Fruit fly (Drosophila melanogaster) whole organism, embryonic: ENCODE measurements around the gene Tis11.

Experiments used
- Blimp-1 ChIP-seq: fragments of 200-800 bp; sonication (Bioruptor generic); optimal IDR thresholded peaks from 3 replicates; lab custom pipeline; 2018; ENCODE audit warnings: missing biosample characterization, missing genetic modification characterization, mild to moderate bottlenecking, moderate library complexity, missing genetic modification reagents
- BtbVII ChIP-seq: fragments of 200-800 bp; sonication (Bioruptor generic); optimal IDR thresholded peaks from 3 replicates; lab custom pipeline; 2017; ENCODE audit warnings: missing biosample characterization, mild to moderate bottlenecking, missing genetic modification characterization
- C15 ChIP-seq: fragments of 200-800 bp; sonication (Bioruptor generic); IDR thresholded peaks from 3 replicates; pipeline ENCODE4 v1.3.6; 2022; ENCODE audit warnings: missing biosample characterization, missing genetic modification characterization
- CG10366 ChIP-seq: fragments of 200-800 bp; sonication (Bioruptor generic); IDR thresholded peaks from 2 replicates; pipeline ENCODE4 v1.3.6; 2022; ENCODE audit warnings: missing biosample characterization, missing genetic modification characterization
- CG10959 ChIP-seq: fragments of 200-800 bp; sonication (Bioruptor generic); IDR thresholded peaks from 2 replicates; pipeline ENCODE4 v1.3.6; 2022; ENCODE audit warnings: missing biosample characterization, missing genetic modification characterization
- CG11085 ChIP-seq: fragments of 200-800 bp; sonication (Bioruptor generic); IDR thresholded peaks from 2 replicates; pipeline ENCODE4 v1.3.6; 2022; ENCODE audit warnings: missing biosample characterization, missing genetic modification characterization
- CG12659 ChIP-seq: fragments of 200-800 bp; sonication (Bioruptor generic); optimal IDR thresholded peaks from 3 replicates; lab custom pipeline; 2017; ENCODE audit warnings: mild to moderate bottlenecking, missing biosample characterization, missing genetic modification reagents, missing genetic modification characterization
- CG1529 ChIP-seq: fragments of 200-800 bp; sonication (Bioruptor generic); optimal IDR thresholded peaks from 3 replicates; lab custom pipeline; 2018; ENCODE audit warnings: missing biosample characterization, missing genetic modification characterization
- CG15514 ChIP-seq: fragments of 200-800 bp; sonication (Bioruptor generic); optimal IDR thresholded peaks from 3 replicates; lab custom pipeline; 2017; ENCODE audit warnings: missing biosample characterization, missing genetic modification characterization, mild to moderate bottlenecking, moderate library complexity, missing genetic modification reagents
- CG16779 ChIP-seq: fragments of 200-800 bp; sonication (Bioruptor generic); IDR thresholded peaks from 2 replicates; pipeline ENCODE4 v1.3.6; 2022; ENCODE audit warnings: missing biosample characterization, missing genetic modification characterization
- CG17359 ChIP-seq: fragments of 200-800 bp; sonication (Bioruptor generic); optimal IDR thresholded peaks from 3 replicates; lab custom pipeline; 2018; ENCODE audit warnings: missing biosample characterization, mild to moderate bottlenecking, missing genetic modification characterization, moderate library complexity
- CG17361 ChIP-seq: fragments of 200-800 bp; sonication (Bioruptor generic); IDR thresholded peaks from 3 replicates; pipeline ENCODE4 v1.3.6; 2022; ENCODE audit warnings: missing biosample characterization, missing genetic modification characterization
- CG17802 ChIP-seq: fragments of 200-800 bp; sonication (Bioruptor generic); optimal IDR thresholded peaks from 2 replicates; lab custom pipeline; 2018; ENCODE audit warnings: missing biosample characterization, mild to moderate bottlenecking, missing genetic modification characterization, moderate library complexity
- CG33213 ChIP-seq: fragments of 200-800 bp; sonication (Bioruptor generic); optimal IDR thresholded peaks from 3 replicates; lab custom pipeline; 2016; ENCODE audit warnings: missing biosample characterization, missing genetic modification characterization
- CG3407 ChIP-seq: fragments of 200-800 bp; sonication (Bioruptor generic); optimal IDR thresholded peaks from 2 replicates; lab custom pipeline; 2018; ENCODE audit warnings: missing biosample characterization, mild to moderate bottlenecking, missing genetic modification characterization
- CG4404 ChIP-seq: fragments of 200-800 bp; sonication (Bioruptor generic); IDR thresholded peaks from 2 replicates; pipeline ENCODE4 v1.3.6; 2022; ENCODE audit warnings: missing biosample characterization, missing genetic modification characterization
- CG4730 ChIP-seq: fragments of 200-800 bp; sonication (Bioruptor generic); IDR thresholded peaks from 2 replicates; pipeline ENCODE4 v1.3.6; 2022; ENCODE audit warnings: missing biosample characterization, missing genetic modification characterization
- CG4854 ChIP-seq: fragments of 200-800 bp; sonication (Bioruptor generic); optimal IDR thresholded peaks from 2 replicates; lab custom pipeline; 2016; ENCODE audit warnings: missing biosample characterization, missing genetic modification characterization, inconsistent platforms
- CG6654 ChIP-seq: fragments of 200-800 bp; sonication (Bioruptor generic); optimal IDR thresholded peaks from 2 replicates; lab custom pipeline; 2017; ENCODE audit warnings: missing biosample characterization, mild to moderate bottlenecking, missing genetic modification characterization
- CG7786 ChIP-seq: fragments of 200-800 bp; sonication (Bioruptor generic); optimal IDR thresholded peaks from 2 replicates; lab custom pipeline; 2016; ENCODE audit warnings: missing biosample characterization, missing genetic modification characterization
- CG7928 ChIP-seq: fragments of 200-800 bp; sonication (Bioruptor generic); optimal IDR thresholded peaks from 2 replicates; lab custom pipeline; 2017; ENCODE audit warnings: missing biosample characterization, mild to moderate bottlenecking, missing genetic modification characterization
- CG8281 ChIP-seq: fragments of 200-800 bp; sonication (Bioruptor generic); optimal IDR thresholded peaks from 2 replicates; lab custom pipeline; 2018; ENCODE audit warnings: missing biosample characterization, mild to moderate bottlenecking, missing genetic modification characterization, moderate library complexity
- CG8290 ChIP-seq, 3 experiments: fragments of 200-800 bp; sonication (Bioruptor generic); optimal IDR thresholded peaks; 2 replicates each; lab custom pipeline; 2016 to 2019; ENCODE audit warnings: missing biosample characterization in 3 of 3, missing genetic modification characterization in 3 of 3, mild to moderate bottlenecking in 2 of 3, moderate library complexity in 1 of 3
- CG9215 ChIP-seq: fragments of 200-800 bp; sonication (Bioruptor generic); IDR thresholded peaks from 2 replicates; pipeline ENCODE4 v1.3.6; 2022; ENCODE audit warnings: missing biosample characterization, missing genetic modification characterization
- CG9797 ChIP-seq: fragments of 200-800 bp; sonication (Bioruptor generic); optimal IDR thresholded peaks from 3 replicates; lab custom pipeline; 2018; ENCODE audit warnings: missing biosample characterization, mild to moderate bottlenecking, missing genetic modification characterization
- D19A ChIP-seq: fragments of 200-800 bp; optimal IDR thresholded peaks from 3 replicates; lab custom pipeline; 2019; ENCODE audit warnings: missing biosample characterization, mild to moderate bottlenecking, missing genetic modification characterization, moderate library complexity
- Dll ChIP-seq: fragments of 200-800 bp; sonication (Bioruptor generic); IDR thresholded peaks from 4 replicates; pipeline ENCODE4 v1.3.6; 2022; ENCODE audit warnings: missing biosample characterization, missing genetic modification characterization; ENCODE audit not compliant: partially characterized antibody
- Fer1 ChIP-seq: fragments of 200-800 bp; sonication (Bioruptor generic); optimal IDR thresholded peaks from 2 replicates; lab custom pipeline; 2017; ENCODE audit warnings: missing biosample characterization, mild to moderate bottlenecking, missing genetic modification characterization
- HmgD ChIP-seq: fragments of 200-800 bp; sonication (Bioruptor generic); optimal IDR thresholded peaks from 3 replicates; lab custom pipeline; 2016; ENCODE audit warnings: missing biosample characterization, missing genetic modification characterization
- MBD-R2 ChIP-seq: fragments of 200-800 bp; sonication (Bioruptor generic); IDR thresholded peaks from 2 replicates; pipeline ENCODE4 v1.3.6; 2022; ENCODE audit warnings: missing biosample characterization, missing genetic modification characterization
- Max ChIP-seq: fragments of 200-800 bp; sonication (Bioruptor generic); optimal IDR thresholded peaks from 2 replicates; lab custom pipeline; 2016; ENCODE audit warnings: missing biosample characterization, mild to moderate bottlenecking, missing genetic modification characterization
- Med ChIP-seq: fragments of 200-800 bp; sonication (Bioruptor generic); peaks from one replicate; lab custom pipeline; 2016; ENCODE audit warnings: missing biosample characterization, missing genetic modification characterization, mild to moderate bottlenecking, inconsistent platforms, moderate library complexity
- Opbp ChIP-seq: fragments of 200-800 bp; sonication (Bioruptor generic); IDR thresholded peaks from 3 replicates; pipeline ENCODE4 v1.3.6; 2022; ENCODE audit warnings: missing biosample characterization, missing genetic modification characterization; ENCODE audit not compliant: partially characterized antibody
- Pdp1 ChIP-seq, 2 experiments: fragments of 200-800 bp; sonication (Bioruptor generic); optimal IDR thresholded peaks; 3 replicates each; lab custom pipeline; 2016; ENCODE audit warnings: missing biosample characterization in 2 of 2, missing genetic modification characterization in 2 of 2, mild to moderate bottlenecking in 1 of 2, moderate library complexity in 1 of 2
- Ravus ChIP-seq: fragments of 200-800 bp; sonication (Bioruptor generic); IDR thresholded peaks from 2 replicates; pipeline ENCODE4 v1.3.6; 2022; ENCODE audit warnings: missing biosample characterization, missing genetic modification characterization
- Xbp1 ChIP-seq: fragments of 200-800 bp; sonication (Bioruptor generic); optimal IDR thresholded peaks from 3 replicates; lab custom pipeline; 2016; ENCODE audit warnings: missing biosample characterization, mild to moderate bottlenecking, missing genetic modification characterization
- dpn ChIP-seq, 2 experiments: fragments of 200-800 bp; sonication (Bioruptor generic); optimal IDR thresholded peaks; 3 replicates each; lab custom pipeline; 2016; ENCODE audit warnings: missing biosample characterization in 2 of 2, missing genetic modification characterization in 2 of 2
- eve ChIP-seq, 2 experiments: fragments of >200 bp; optimal IDR thresholded peaks; 2 replicates each; lab custom pipeline; 2017; ENCODE audit warnings: missing biosample characterization in 2 of 2, missing genetic modification characterization in 2 of 2
- gcm ChIP-seq: fragments of 200-800 bp; sonication (Bioruptor generic); optimal IDR thresholded peaks from 2 replicates; lab custom pipeline; 2019; ENCODE audit warnings: missing biosample characterization, mild to moderate bottlenecking, missing genetic modification characterization, moderate library complexity
- grau ChIP-seq: fragments of 200-800 bp; optimal IDR thresholded peaks from 3 replicates; lab custom pipeline; 2019; ENCODE audit warnings: missing biosample characterization, mild to moderate bottlenecking, missing genetic modification characterization, moderate library complexity
- gsb ChIP-seq: fragments of 200-800 bp; sonication (Bioruptor generic); IDR thresholded peaks from 2 replicates; pipeline ENCODE4 v1.3.6; 2022; ENCODE audit warnings: missing biosample characterization, missing genetic modification characterization
- jing ChIP-seq: fragments of 200-800 bp; sonication (Bioruptor generic); optimal IDR thresholded peaks from 2 replicates; lab custom pipeline; 2018; ENCODE audit warnings: missing biosample characterization, mild to moderate bottlenecking, missing genetic modification characterization
- kah ChIP-seq: fragments of 200-800 bp; sonication (Bioruptor generic); optimal IDR thresholded peaks from 2 replicates; lab custom pipeline; 2018; ENCODE audit warnings: missing biosample characterization, mild to moderate bottlenecking, missing genetic modification characterization
- lab ChIP-seq: fragments of 200-800 bp; sonication (Bioruptor generic); optimal IDR thresholded peaks from 3 replicates; lab custom pipeline; 2017; ENCODE audit warnings: missing biosample characterization, missing genetic modification characterization, mild to moderate bottlenecking, moderate library complexity, missing genetic modification reagents
- pum ChIP-seq: fragments of 200-800 bp; sonication (Bioruptor generic); optimal IDR thresholded peaks from 2 replicates; lab custom pipeline; 2016; ENCODE audit warnings: missing biosample characterization, missing genetic modification characterization
- sens ChIP-seq: fragments of 200-800 bp; sonication (Bioruptor generic); peaks from one replicate; lab custom pipeline; 2016; ENCODE audit warnings: missing biosample characterization, missing genetic modification characterization
- sens-2 ChIP-seq: fragments of 200-800 bp; sonication (Bioruptor generic); IDR thresholded peaks from 2 replicates; pipeline ENCODE4 v1.3.6; 2022; ENCODE audit warnings: missing biosample characterization, missing genetic modification characterization
- toy ChIP-seq: fragments of 200-800 bp; sonication (Bioruptor generic); IDR thresholded peaks from 2 replicates; pipeline ENCODE4 v1.3.6; 2022; ENCODE audit warnings: missing biosample characterization, missing genetic modification characterization
- unpg ChIP-seq: fragments of 200-800 bp; sonication (Bioruptor generic); optimal IDR thresholded peaks from 3 replicates; lab custom pipeline; 2018; ENCODE audit warnings: missing biosample characterization, mild to moderate bottlenecking, missing genetic modification characterization, moderate library complexity

Gene Tis11

dm6 chrX:12629564-12629963 lies 29.7 kb upstream of the Tis11 start, which contains the start of the genes Aven and CG2540 (continued):
- TF ChIP-seq HmgD (GFP tag; lab: Kevin White, UChicago) (no peak), D19A (peak; percentile 85), unpg (GFP tag; lab: Kevin White, UChicago) (peak; percentile 86), lab (GFP tag; lab: Kevin White, UChicago) (peak; percentile 91), CG4404 (GFP tag; lab: Robert Waterston, UW) (peak; percentile 45; the same call in 1 of the 2 replicates), Max (GFP tag; lab: Kevin White, UChicago) (peak; percentile 48), CG10959 (GFP tag; lab: Robert Waterston, UW) (peak; percentile 31; the same call in 1 of the 2 replicates), CG4854 (no peak), Dll (GFP tag; lab: Robert Waterston, UW) (0 out of 4 replicates have a peak, but pooled peaks have one; percentile 52), gsb (0 out of 2 replicates have a peak, but pooled peaks have one; percentile 34), CG10366 (GFP tag; lab: Robert Waterston, UW) (peak; percentile 49), CG11085 (GFP tag; lab: Robert Waterston, UW) (peak; percentile 74), Ravus (peak; percentile 10; the same call in 1 of the 2 replicates), C15 (no peak), eve (GFP tag; optimal IDR thresholded peaks at IDR 0.05; lab: Kevin White, UChicago) (no peak), Xbp1 (GFP tag; lab: Kevin White, UChicago) (peak; percentile 73), dpn (GFP tag; optimal IDR thresholded peaks at IDR 0.05; lab: Kevin White, UChicago) (peak in 1 of 2 experiments; percentile 80), CG4730 (GFP tag; lab: Robert Waterston, UW) (peak; percentile 36; the same call in 1 of the 2 replicates), sens-2 (GFP tag; lab: Robert Waterston, UW) (peak; percentile 7; the same call in 1 of the 2 replicates), CG16779 (GFP tag; lab: Robert Waterston, UW) (no peak), Opbp (no peak), CG7928 (GFP tag; lab: Kevin White, UChicago) (peak; percentile 42), CG3407 (GFP tag; lab: Kevin White, UChicago) (peak; percentile 70), CG33213 (GFP tag; lab: Kevin White, UChicago) (no peak), jing (no peak), CG8290 (GFP tag; optimal IDR thresholded peaks at IDR 0.05; lab: Kevin White, UChicago) (peak; percentile 39), CG8290 (tag; optimal IDR thresholded peaks at IDR 0.05; lab: Kevin White, UChicago) (peak in 1 of 2 experiments; percentile 16), CG9797 (GFP tag; lab: Kevin White, UChicago) (peak; percentile 11), CG17359 (tag; lab: Kevin White, UChicago) (peak; percentile 82), CG1529 (GFP tag; lab: Kevin White, UChicago) (peak; percentile 68), gcm (peak; percentile 88), CG8281 (tag; lab: Kevin White, UChicago) (peak; percentile 59), Blimp-1 (GFP tag; lab: Kevin White, UChicago) (peak; percentile 81), CG6654 (GFP tag; lab: Kevin White, UChicago) (peak; percentile 48), kah (GFP tag; lab: Kevin White, UChicago) (peak; percentile 71), Fer1 (GFP tag; lab: Kevin White, UChicago) (peak; percentile 92), Med (GFP tag; lab: Kevin White, UChicago) (peak; percentile 28), CG9215 (GFP tag; lab: Robert Waterston, UW) (peak; percentile 49), sens (peak; percentile 67), pum (no peak), CG17802 (tag; lab: Kevin White, UChicago) (peak; percentile 13), CG7786 (no peak), Pdp1 (GFP tag; optimal IDR thresholded peaks at IDR 0.05; lab: Kevin White, UChicago) (peak in 1 of 2 experiments; percentile 15), CG15514 (GFP tag; lab: Kevin White, UChicago) (peak; percentile 77), MBD-R2 (GFP tag; lab: Robert Waterston, UW) (peak; percentile 79), BtbVII (GFP tag; lab: Kevin White, UChicago) (peak; percentile 84), CG17361 (GFP tag; lab: Robert Waterston, UW) (peak; percentile 93), toy (GFP tag; lab: Robert Waterston, UW) (no peak), grau (tag; lab: Kevin White, UChicago) (peak; percentile 90), CG12659 (GFP tag; lab: Kevin White, UChicago) (peak; percentile 90)
